Worm (Caenorhabditis elegans) whole organism, mixed stage, embryonic: ENCODE measurements around the gene Y41D4B.17.

Source experiments
- M03D4.4 ChIP-seq: sonication (generic microtip); optimal IDR thresholded peaks from 2 replicates; lab custom pipeline; 2017; ENCODE audit warnings: mild to moderate bottlenecking, missing genetic modification characterization, missing compliant biosample characterization
- blmp-1 ChIP-seq: fragments of 150-350 bp; optimal IDR thresholded peaks from 2 replicates; lab custom pipeline; 2014; ENCODE audit warnings: missing biosample characterization, missing genetic modification characterization
- ceh-39 ChIP-seq: fragments of 150-350 bp; optimal IDR thresholded peaks from 2 replicates; lab custom pipeline; 2014; ENCODE audit warnings: missing biosample characterization, missing genetic modification characterization
- ces-1 ChIP-seq: fragments of 150-350 bp; optimal IDR thresholded peaks from 2 replicates; lab custom pipeline; 2014; ENCODE audit warnings: missing biosample characterization, missing genetic modification reagents, missing genetic modification characterization
- drap-1 ChIP-seq: fragments of 200-800 bp; sonication (Bioruptor generic); optimal IDR thresholded peaks from 3 replicates; lab custom pipeline; 2018; ENCODE audit warnings: mild to moderate bottlenecking, missing genetic modification characterization, missing compliant biosample characterization
- ham-2 ChIP-seq: fragments of 200-800 bp; sonication (Bioruptor generic); optimal IDR thresholded peaks from 2 replicates; lab custom pipeline; 2018; ENCODE audit warnings: mild to moderate bottlenecking, missing genetic modification characterization, missing compliant biosample characterization
- lsy-2 ChIP-seq: fragments of 150-350 bp; optimal IDR thresholded peaks from 2 replicates; lab custom pipeline; 2014; ENCODE audit warnings: missing biosample characterization, missing genetic modification characterization
- mep-1 ChIP-seq: fragments of 150-350 bp; optimal IDR thresholded peaks from 2 replicates; lab custom pipeline; 2017; ENCODE audit warnings: missing biosample characterization, missing genetic modification reagents, missing genetic modification characterization, inconsistent platforms
- nhr-12 ChIP-seq: fragments of 150-350 bp; optimal IDR thresholded peaks from 2 replicates; lab custom pipeline; 2014; ENCODE audit warnings: missing biosample characterization, missing genetic modification characterization
- nhr-237 ChIP-seq: fragments of 150-350 bp; optimal IDR thresholded peaks from 2 replicates; lab custom pipeline; 2014; ENCODE audit warnings: missing biosample characterization, missing genetic modification characterization
- pha-4 ChIP-seq: fragments of 150-350 bp; optimal IDR thresholded peaks from 2 replicates; lab custom pipeline; 2018; ENCODE audit warnings: missing biosample characterization, missing genetic modification reagents, missing genetic modification characterization
- snpc-4 ChIP-seq: fragments of 150-350 bp; optimal IDR thresholded peaks from 2 replicates; lab custom pipeline; 2014; ENCODE audit warnings: missing biosample characterization, missing genetic modification characterization
- unc-39 ChIP-seq: fragments of 150-350 bp; optimal IDR thresholded peaks from 2 replicates; lab custom pipeline; 2014; ENCODE audit warnings: missing biosample characterization, missing genetic modification characterization
- ztf-11 ChIP-seq: fragments of 150-350 bp; optimal IDR thresholded peaks from 2 replicates; lab custom pipeline; 2014; ENCODE audit warnings: missing biosample characterization, missing genetic modification characterization

- TF ChIP-seq nhr-12 (no peak), mep-1 (tag; lab: Kevin White, UChicago) (no peak), snpc-4 (tag; lab: Kevin White, UChicago) (no peak), blmp-1 (no peak), ham-2 (GFP tag; lab: Kevin White, UChicago) (no peak), unc-39 (tag; lab: Kevin White, UChicago) (no peak), lsy-2 (tag; lab: Kevin White, UChicago) (no peak), nhr-237 (no peak), drap-1 (GFP tag; lab: Kevin White, UChicago) (no peak), ztf-11 (tag; lab: Kevin White, UChicago) (no peak), pha-4 (tag; lab: Kevin White, UChicago) (no peak), M03D4.4 (tag; lab: Kevin White, UChicago) (no peak), ces-1 (GFP tag; lab: Kevin White, UChicago) (no peak), ceh-39 (no peak)
Measured at ce11 chrIV:1550131-1550530, 9.8 kb upstream of the Y41D4B.17 start, which contains the start of gene C34H4.5.
